Worm (Caenorhabditis elegans): Measurements from ENCODE around the gene mcm-2.

- TF ChIP-seq him-1 (tag; optimal IDR thresholded peaks at IDR 0.05) (no peak), dao-5 (tag; optimal IDR thresholded peaks at IDR 0.05) (no peak), W03F9.2 (tag; optimal IDR thresholded peaks at IDR 0.05) (no peak)
Observed at ce11 chrII:11962083-11962482, 44.3 kb downstream of the mcm-2 start, which contains the start of the genes W03C9.1 and W03C9.2.
